Fruit fly (Drosophila melanogaster) whole organism: ENCODE measurements around the gene CG13713.

Experiments
- Dll ChIP-seq: fragments of >200 bp; optimal IDR thresholded peaks from 2 replicates; lab custom pipeline; 2017
- EcR ChIP-seq, 2 experiments: fragments of >200 bp; optimal IDR thresholded peaks; 2 replicates each; lab custom pipeline; 2017; ENCODE audit warnings: missing biosample characterization in 2 of 2, missing genetic modification characterization in 2 of 2, missing genetic modification reagents in 2 of 2
- pan ChIP-seq: fragments of >200 bp; optimal IDR thresholded peaks from 2 replicates; lab custom pipeline; 2017
- psq ChIP-seq: fragments of >200 bp; optimal IDR thresholded peaks from 2 replicates; lab custom pipeline; 2017

DNA sequence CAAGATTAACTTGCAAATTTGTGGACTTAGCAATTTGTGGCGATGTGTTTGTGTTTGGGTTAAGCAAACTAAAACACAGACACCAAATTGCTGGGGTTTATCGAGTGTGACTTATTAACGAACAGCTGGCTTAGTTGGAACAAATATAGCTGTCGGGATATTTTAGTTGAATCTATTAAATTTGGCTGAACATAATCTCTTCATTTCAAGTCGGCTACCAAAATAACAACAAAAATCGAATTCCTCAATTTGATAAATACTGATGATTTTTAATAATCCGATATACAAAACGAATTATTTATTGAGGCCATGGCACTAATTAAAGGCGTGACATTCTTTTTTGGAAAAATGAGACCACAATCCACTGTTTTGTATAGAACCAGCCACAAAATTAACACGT lies 30.1 kb upstream of the CG13713 start, which contains the start of gene CG32236:
- TF ChIP-seq pan (no peak), Dll (lab: Kevin White, UChicago) (no peak), EcR (GFP tag; optimal IDR thresholded peaks at IDR 0.05; lab: Kevin White, UChicago) (no peak), psq (lab: Kevin White, UChicago) (no peak)
